Fruit fly (Drosophila melanogaster): ENCODE measurements around the gene CG4611.
A peak's percentile ranks its signal among the peaks of the same experiment; 100 is the strongest.

CG4611 gene

dm6 chr3L:5129199-5129598 is 7.0 kb upstream of the CG4611 start, which contains the start of gene CG4597:
CG4597 (plus strand) TSS chr3L:5129499.
- no peak for TF ChIP-seq Myc (optimal IDR thresholded peaks at IDR 0.05)
- no peak for TF ChIP-seq Dfd (GFP tag; optimal IDR thresholded peaks at IDR 0.05)
- TF ChIP-seq pan (optimal IDR thresholded peaks at IDR 0.05) = no peak
- no peak for TF ChIP-seq ey (GFP tag; optimal IDR thresholded peaks at IDR 0.05)
- no peak for TF ChIP-seq jim (GFP tag; optimal IDR thresholded peaks at IDR 0.05)
- no peak for TF ChIP-seq psq (GFP tag; optimal IDR thresholded peaks at IDR 0.05)
- no peak for TF ChIP-seq rgr (GFP tag; optimal IDR thresholded peaks at IDR 0.05)
- TF ChIP-seq sage (GFP tag; optimal IDR thresholded peaks at IDR 0.05) = no peak
- no peak for TF ChIP-seq foxo (GFP tag; optimal IDR thresholded peaks at IDR 0.05)
- no peak for TF ChIP-seq GATAd (GFP tag; optimal IDR thresholded peaks at IDR 0.05)
- TF ChIP-seq Hr78 (GFP tag; optimal IDR thresholded peaks at IDR 0.05) = no peak
- no peak for TF ChIP-seq woc (GFP tag; optimal IDR thresholded peaks at IDR 0.05)
- no peak for TF ChIP-seq N (GFP tag; optimal IDR thresholded peaks at IDR 0.05)
- TF ChIP-seq Rel (GFP tag; optimal IDR thresholded peaks at IDR 0.05) = no peak
- no peak for TF ChIP-seq Rel (tag; optimal IDR thresholded peaks at IDR 0.05)
- no peak for TF ChIP-seq CG32264 (GFP tag; optimal IDR thresholded peaks at IDR 0.05)
- TF ChIP-seq h (GFP tag; optimal IDR thresholded peaks at IDR 0.05) = no peak
- no peak for TF ChIP-seq HLH106 (tag; optimal IDR thresholded peaks at IDR 0.05)
- no peak for TF ChIP-seq dsf (GFP tag; optimal IDR thresholded peaks at IDR 0.05; ENCODE audit: borderline replicate concordance)
- TF ChIP-seq Dif (GFP tag; optimal IDR thresholded peaks at IDR 0.05; ENCODE audit: partially characterized antibody) = no peak
- TF ChIP-seq dl (GFP tag; optimal IDR thresholded peaks at IDR 0.05; ENCODE audit: insufficient read depth in 1 of 2, partially characterized antibody in 2 of 2) = no peak

- no peak for TF ChIP-seq jim (GFP tag; optimal IDR thresholded peaks at IDR 0.05)
- no peak for TF ChIP-seq Sp1 (GFP tag; optimal IDR thresholded peaks at IDR 0.05)
- no peak for TF ChIP-seq lola (GFP tag; optimal IDR thresholded peaks at IDR 0.05)
- TF ChIP-seq CrebA (GFP tag; optimal IDR thresholded peaks at IDR 0.05; ENCODE audit: borderline replicate concordance) = no peak
- no peak for TF ChIP-seq Dif (GFP tag; optimal IDR thresholded peaks at IDR 0.05; ENCODE audit: partially characterized antibody)
- TF ChIP-seq GATAd (GFP tag; optimal IDR thresholded peaks at IDR 0.05) = no peak
- no peak for TF ChIP-seq brk (GFP tag; optimal IDR thresholded peaks at IDR 0.05)
- no peak for TF ChIP-seq Mio (GFP tag; optimal IDR thresholded peaks at IDR 0.05)
- TF ChIP-seq OdsH (GFP tag; optimal IDR thresholded peaks at IDR 0.05) = no peak
Observed at dm6 chr3L:5130508-5130907, 5.7 kb upstream of the CG4611 start.

- TF ChIP-seq Abd-B (GFP tag; optimal IDR thresholded peaks at IDR 0.05) (no peak), woc (GFP tag; optimal IDR thresholded peaks at IDR 0.05) (no peak)
Observed at dm6 chr3L:5131245-5131644, 4.9 kb upstream of the CG4611 start, which contains the start of gene CG15212. CG15212 (plus strand) TSS chr3L:5131545.

dm6 chr3L:5132966-5133365 is 3.2 kb upstream of the CG4611 start, which contains the start of gene CG15213:
CG15213 (minus strand) TSS chr3L:5133220.
- TF ChIP-seq foxo (GFP tag; optimal IDR thresholded peaks at IDR 0.05) (no peak), brk (GFP tag; optimal IDR thresholded peaks at IDR 0.05) (no peak), CG32264 (GFP tag; optimal IDR thresholded peaks at IDR 0.05) (no peak), Myc (optimal IDR thresholded peaks at IDR 0.05) (no peak), Dif (GFP tag; optimal IDR thresholded peaks at IDR 0.05; ENCODE audit: partially characterized antibody) (no peak), Hnf4 (GFP tag; optimal IDR thresholded peaks at IDR 0.05) (no peak), Hr83 (GFP tag; optimal IDR thresholded peaks at IDR 0.05; ENCODE audit: poor library complexity, severe bottlenecking) (no peak), lola (GFP tag; optimal IDR thresholded peaks at IDR 0.05) (no peak)

dm6 chr3L:5133704-5134430 is 2.3 kb upstream of the CG4611 start, which contains the start of gene Yod1:
Yod1 (plus strand) TSS chr3L:5133871.
- TF ChIP-seq CG9705 (GFP tag; optimal IDR thresholded peaks at IDR 0.05) (no peak), brk (GFP tag; optimal IDR thresholded peaks at IDR 0.05) (no peak), sage (GFP tag; optimal IDR thresholded peaks at IDR 0.05) (peak; percentile 28), Jra (GFP tag; optimal IDR thresholded peaks at IDR 0.05) (peak; percentile 0), fru (GFP tag; optimal IDR thresholded peaks at IDR 0.05) (peak; percentile 1)

All from whole organism, wandering third instar larva.